Worm (Caenorhabditis elegans) whole organism, L1 larva: Measurements from ENCODE around the gene C42D8.1.
A peak's percentile ranks its signal among the peaks of the same experiment; 100 is the strongest.

ENCODE experiments used
- C34B4.2 ChIP-seq: sonication (generic microtip); optimal IDR thresholded peaks from 2 replicates; lab custom pipeline; 2017; ENCODE audit warnings: mild to moderate bottlenecking, missing genetic modification characterization, missing compliant biosample characterization
- ama-1 ChIP-seq: fragments of 150-350 bp; optimal IDR thresholded peaks from 2 replicates; lab custom pipeline; 2014
- ces-1 ChIP-seq: fragments of 150-350 bp; optimal IDR thresholded peaks from 2 replicates; lab custom pipeline; 2014; ENCODE audit warnings: missing biosample characterization, missing genetic modification reagents, missing genetic modification characterization
- dsc-1 ChIP-seq: sonication (generic microtip); optimal IDR thresholded peaks from 2 replicates; lab custom pipeline; 2016; ENCODE audit warnings: mild to moderate bottlenecking, missing genetic modification characterization, missing compliant biosample characterization
- efl-1 ChIP-seq, 4 experiments: fragments of 150-350 bp; optimal IDR thresholded peaks in 3 of 4; peaks in 1 of 4; 1 replicate in 1 of 4; 2 replicates in 3 of 4; lab custom pipeline; 2014; ENCODE audit warnings: missing biosample characterization in 2 of 4, missing genetic modification characterization in 2 of 4, missing genetic modification reagents in 2 of 4
- elt-2 ChIP-seq: sonication (generic microtip); optimal IDR thresholded peaks from 2 replicates; lab custom pipeline; 2016; ENCODE audit warnings: missing genetic modification characterization, mild to moderate bottlenecking, inconsistent platforms, missing compliant biosample characterization, missing genetic modification reagents
- elt-3 ChIP-seq, 6 experiments: fragments of 150-350 bp in 1 of 6; sonication (generic microtip); optimal IDR thresholded peaks; 2 replicates each; lab custom pipeline; 2017 to 2018; ENCODE audit warnings: missing biosample characterization in 6 of 6, missing genetic modification characterization in 6 of 6, inconsistent platforms in 1 of 6
- fkh-4 ChIP-seq: sonication (generic microtip); optimal IDR thresholded peaks from 2 replicates; lab custom pipeline; 2016; ENCODE audit warnings: missing compliant biosample characterization, missing genetic modification characterization, borderline replicate concordance
- fkh-8 ChIP-seq: sonication (generic microtip); optimal IDR thresholded peaks from 2 replicates; lab custom pipeline; 2016; ENCODE audit warnings: mild to moderate bottlenecking, missing genetic modification characterization, missing compliant biosample characterization
- grh-1 ChIP-seq: fragments of 200-800 bp; sonication (Bioruptor generic); IDR thresholded peaks from 2 replicates; pipeline ENCODE4 v1.3.6; 2022; ENCODE audit warnings: missing genetic modification reagents, missing genetic modification characterization, missing compliant biosample characterization
- isw-1 ChIP-seq: fragments of 200-800 bp; sonication (Bioruptor generic); IDR thresholded peaks from 2 replicates; pipeline ENCODE4 v1.3.6; 2022; ENCODE audit warnings: missing genetic modification characterization, missing compliant biosample characterization
- lin-15B ChIP-seq: fragments of 150-350 bp; sonication (generic microtip); optimal IDR thresholded peaks from 3 replicates; lab custom pipeline; 2014; ENCODE audit warnings: missing biosample characterization, missing genetic modification characterization
- mab-9 ChIP-seq: fragments of 200-800 bp; sonication (Bioruptor generic); IDR thresholded peaks from 2 replicates; pipeline ENCODE4 v1.3.6; 2022; ENCODE audit warnings: missing genetic modification reagents, missing genetic modification characterization, missing compliant biosample characterization
- mdl-1 ChIP-seq, 2 experiments: fragments of 150-350 bp; optimal IDR thresholded peaks; 2 replicates each; lab custom pipeline; 2014 to 2017; ENCODE audit warnings: missing biosample characterization in 2 of 2, missing genetic modification characterization in 2 of 2, inconsistent platforms in 1 of 2
- mef-2 ChIP-seq: fragments of 150-350 bp; optimal IDR thresholded peaks from 2 replicates; lab custom pipeline; 2014; ENCODE audit warnings: missing biosample characterization, missing genetic modification characterization
- mep-1 ChIP-seq: fragments of 150-350 bp; optimal IDR thresholded peaks from 2 replicates; lab custom pipeline; 2014; ENCODE audit warnings: missing biosample characterization, missing genetic modification characterization
- nhr-11 ChIP-seq: fragments of 150-350 bp; optimal IDR thresholded peaks from 2 replicates; lab custom pipeline; 2014; ENCODE audit warnings: missing biosample characterization, missing genetic modification characterization
- nhr-19 ChIP-seq: fragments of 200-800 bp; sonication (Bioruptor generic); conservative IDR thresholded peaks from 2 replicates; pipeline ENCODE4 v1.3.6; 2022; ENCODE audit warnings: missing genetic modification characterization, missing compliant biosample characterization
- nhr-47 ChIP-seq: sonication (generic microtip); optimal IDR thresholded peaks from 2 replicates; lab custom pipeline; 2016; ENCODE audit warnings: mild to moderate bottlenecking, missing genetic modification characterization, moderate library complexity, missing compliant biosample characterization
- nhr-71 ChIP-seq: sonication (generic microtip); optimal IDR thresholded peaks from 2 replicates; lab custom pipeline; 2016; ENCODE audit warnings: mild to moderate bottlenecking, missing genetic modification characterization, moderate library complexity, missing compliant biosample characterization
- nhr-76 ChIP-seq: sonication (generic microtip); optimal IDR thresholded peaks from 2 replicates; lab custom pipeline; 2017; ENCODE audit warnings: missing biosample characterization, missing genetic modification characterization
- nhr-84 ChIP-seq: sonication (generic microtip); optimal IDR thresholded peaks from 2 replicates; lab custom pipeline; 2017; ENCODE audit warnings: missing biosample characterization, missing genetic modification characterization
- nhr-85 ChIP-seq: sonication (generic microtip); peaks from one replicate; lab custom pipeline; 2016; ENCODE audit warnings: missing genetic modification characterization, inconsistent platforms, missing compliant biosample characterization
- pax-3 ChIP-seq: fragments of 200-800 bp; sonication (Bioruptor generic); optimal IDR thresholded peaks from 2 replicates; lab custom pipeline; 2018; ENCODE audit warnings: mild to moderate bottlenecking, missing genetic modification characterization, moderate library complexity, missing compliant biosample characterization
- skn-1 ChIP-seq: fragments of 150-350 bp; optimal IDR thresholded peaks from 2 replicates; lab custom pipeline; 2014; ENCODE audit warnings: missing biosample characterization, missing genetic modification characterization
- sox-4 ChIP-seq: sonication (generic microtip); optimal IDR thresholded peaks from 2 replicates; lab custom pipeline; 2016; ENCODE audit warnings: missing genetic modification characterization, missing compliant biosample characterization
- sptf-1 ChIP-seq: fragments of 150-350 bp; optimal IDR thresholded peaks from 2 replicates; lab custom pipeline; 2014; ENCODE audit warnings: missing biosample characterization, missing genetic modification characterization
- tbx-2 ChIP-seq: sonication (generic microtip); optimal IDR thresholded peaks from 2 replicates; lab custom pipeline; 2016; ENCODE audit warnings: missing genetic modification characterization, missing compliant biosample characterization
- unc-30 ChIP-seq: sonication (generic microtip); optimal IDR thresholded peaks from 2 replicates; lab custom pipeline; 2017; ENCODE audit warnings: missing biosample characterization, missing genetic modification characterization
- unc-62 ChIP-seq: fragments of 150-350 bp; optimal IDR thresholded peaks from 2 replicates; lab custom pipeline; 2014; ENCODE audit warnings: missing biosample characterization, missing genetic modification reagents, missing genetic modification characterization
- unc-98 ChIP-seq: fragments of 200-800 bp; sonication (Bioruptor generic); IDR thresholded peaks from 2 replicates; pipeline ENCODE4 v1.3.6; 2022; ENCODE audit warnings: missing genetic modification characterization, missing compliant biosample characterization
- zag-1 ChIP-seq: fragments of 150-350 bp; optimal IDR thresholded peaks from 2 replicates; lab custom pipeline; 2014; ENCODE audit warnings: missing biosample characterization, missing genetic modification characterization
- zip-4 ChIP-seq: fragments of 200-800 bp; sonication (Bioruptor generic); optimal IDR thresholded peaks from 2 replicates; lab custom pipeline; 2018; ENCODE audit warnings: mild to moderate bottlenecking, missing genetic modification characterization, moderate library complexity, missing compliant biosample characterization
- ztf-11 ChIP-seq, 2 experiments: sonication (generic microtip); optimal IDR thresholded peaks; 2 replicates each; lab custom pipeline; 2016 to 2017; ENCODE audit warnings: missing genetic modification characterization in 2 of 2, missing biosample characterization in 1 of 2, missing compliant biosample characterization in 1 of 2

Gene C42D8.1

ce11 chrX:5151403-5151802 is 42.1 kb downstream of the C42D8.1 start:
- no peak for TF ChIP-seq lin-15B (tag; lab: Kevin White, UChicago)
- peak; percentile 58 for TF ChIP-seq fkh-8 (tag; lab: Kevin White, UChicago)
- no peak for TF ChIP-seq tbx-2 (tag; lab: Kevin White, UChicago)
- peak; percentile 4 for TF ChIP-seq nhr-47 (tag; lab: Kevin White, UChicago)
- no peak for TF ChIP-seq unc-98 (GFP tag; lab: Robert Waterston, UW)
- TF ChIP-seq pax-3 (tag; lab: Kevin White, UChicago) = peak; percentile 48
- TF ChIP-seq dsc-1 = peak; percentile 90
- peak; percentile 30 for TF ChIP-seq nhr-71 (tag; lab: Kevin White, UChicago)
- TF ChIP-seq, all 84 proteins: peak for 5

- TF ChIP-seq dsc-1 (no peak), mab-9 (GFP tag; lab: Robert Waterston, UW) (no peak), mdl-1 (tag; optimal IDR thresholded peaks at IDR 0.05; lab: Kevin White, UChicago) (no peak), elt-2 (tag; lab: Kevin White, UChicago) (no peak), fkh-4 (tag; lab: Kevin White, UChicago) (no peak), zag-1 (tag; lab: Kevin White, UChicago) (no peak), ces-1 (GFP tag; lab: Kevin White, UChicago) (no peak), mep-1 (tag; lab: Kevin White, UChicago) (no peak), zip-4 (GFP tag; lab: Kevin White, UChicago) (no peak), mef-2 (no peak), isw-1 (GFP tag; lab: Robert Waterston, UW) (no peak), skn-1 (tag; lab: Kevin White, UChicago) (no peak), nhr-19 (GFP tag; lab: Robert Waterston, UW) (no peak)
Observed at ce11 chrX:5151866-5152265, 42.6 kb downstream of the C42D8.1 start.

- TF ChIP-seq sox-4 (tag; lab: Kevin White, UChicago) (peak; percentile 34), nhr-76 (tag; lab: Kevin White, UChicago) (no peak), fkh-8 (tag; lab: Kevin White, UChicago) (peak; percentile 56), nhr-71 (tag; lab: Kevin White, UChicago) (peak; percentile 37), dsc-1 (peak; percentile 68), nhr-47 (tag; lab: Kevin White, UChicago) (peak; percentile 21)
Observed at ce11 chrX:5152931-5153330, 43.6 kb downstream of the C42D8.1 start.

ce11 chrX:5154278-5154677 is 45.0 kb downstream of the C42D8.1 start, which contains the start of gene C31H2.3:
TSS of gene C31H2.3 (minus strand) at chrX:5154378.
- TF ChIP-seq efl-1 (optimal IDR thresholded peaks at IDR 0.05; lab: Kevin White, UChicago) (no peak), efl-1 (GFP tag; optimal IDR thresholded peaks at IDR 0.05 in 1 of 2; lab: Kevin White, UChicago) (no peak), grh-1 (GFP tag; lab: Robert Waterston, UW) (no peak), mdl-1 (tag; optimal IDR thresholded peaks at IDR 0.05; lab: Kevin White, UChicago) (no peak), sptf-1 (tag; lab: Kevin White, UChicago) (no peak), nhr-47 (tag; lab: Kevin White, UChicago) (no peak)

ce11 chrX:5159645-5160044 is 50.3 kb downstream of the C42D8.1 start, which contains the start of gene C31H2.4:
TSS of gene C31H2.4 (minus strand) at chrX:5159663.
- TF ChIP-seq elt-2 (tag; lab: Kevin White, UChicago) (peak; percentile 23), efl-1 (optimal IDR thresholded peaks at IDR 0.05; lab: Kevin White, UChicago) (no peak), efl-1 (GFP tag; optimal IDR thresholded peaks at IDR 0.05 in 1 of 2; lab: Kevin White, UChicago) (peak in 1 of 2 experiments; percentile 12), nhr-84 (tag; lab: Kevin White, UChicago) (no peak), C34B4.2 (tag; lab: Kevin White, UChicago) (no peak), unc-62 (GFP tag; lab: Kevin White, UChicago) (no peak), ama-1 (no peak), ztf-11 (tag; optimal IDR thresholded peaks at IDR 0.05; lab: Kevin White, UChicago) (no peak), nhr-11 (tag; lab: Kevin White, UChicago) (no peak), zag-1 (tag; lab: Kevin White, UChicago) (no peak), unc-30 (tag; lab: Kevin White, UChicago) (no peak), nhr-85 (tag; lab: Kevin White, UChicago) (peak; percentile 64), elt-3 (tag; optimal IDR thresholded peaks at IDR 0.05; lab: Kevin White, UChicago) (peak in 1 of 6 experiments; percentile 33)
- TF ChIP-seq, all 84 proteins: peak for 4
